Worm (Caenorhabditis elegans): ENCODE results near the gene his-74.

- TF ChIP-seq pha-4 (tag; optimal IDR thresholded peaks at IDR 0.05): no peak
- TF ChIP-seq pqm-1 (tag; optimal IDR thresholded peaks at IDR 0.05): no peak
- TF ChIP-seq nfya-1 (tag; optimal IDR thresholded peaks at IDR 0.05): no peak
- no peak for TF ChIP-seq ama-1 (optimal IDR thresholded peaks at IDR 0.05)
- no peak for TF ChIP-seq sox-4 (tag; optimal IDR thresholded peaks at IDR 0.05)
- no peak for TF ChIP-seq hlh-30 (tag; optimal IDR thresholded peaks at IDR 0.05; ENCODE audit: insufficient read depth)
- TF ChIP-seq ceh-48 (tag; optimal IDR thresholded peaks at IDR 0.05): no peak
- no peak for TF ChIP-seq dve-1 (tag; optimal IDR thresholded peaks at IDR 0.05)
- no peak for TF ChIP-seq fax-1 (tag; optimal IDR thresholded peaks at IDR 0.05)
- TF ChIP-seq Y22D7AL.16 (tag; optimal IDR thresholded peaks at IDR 0.05): no peak
- no peak for TF ChIP-seq F13H6.1 (tag; optimal IDR thresholded peaks at IDR 0.05)
- no peak for TF ChIP-seq unc-55 (GFP tag; optimal IDR thresholded peaks at IDR 0.05)
Measured at ce11 chrV:12708305-12708704, 48.2 kb upstream of the his-74 start, which contains the start of gene R11D1.2.

All from whole organism, late embryonic.